Worm (Caenorhabditis elegans) whole organism, L3 larva: ENCODE results near the gene sym-4.

ENCODE experiments used
- elt-3 ChIP-seq, 3 experiments: fragments of 150-350 bp in 1 of 3; sonication (generic microtip) in 2 of 3; optimal IDR thresholded peaks; 2 replicates in 2 of 3; 4 replicates in 1 of 3; lab custom pipeline; 2014 to 2017; ENCODE audit warnings: missing biosample characterization in 3 of 3, missing genetic modification characterization in 3 of 3
- lin-15B ChIP-seq: fragments of 150-350 bp; optimal IDR thresholded peaks from 2 replicates; lab custom pipeline; 2014; ENCODE audit warnings: missing biosample characterization, missing genetic modification characterization
- nhr-237 ChIP-seq: fragments of 150-350 bp; optimal IDR thresholded peaks from 2 replicates; lab custom pipeline; 2014; ENCODE audit warnings: missing biosample characterization, missing genetic modification characterization
- nhr-76 ChIP-seq: fragments of 150-350 bp; sonication (generic microtip); optimal IDR thresholded peaks from 5 replicates; lab custom pipeline; 2014; ENCODE audit warnings: missing biosample characterization, missing genetic modification characterization
- skn-1 ChIP-seq: fragments of 150-350 bp; optimal IDR thresholded peaks from 2 replicates; lab custom pipeline; 2014; ENCODE audit warnings: missing biosample characterization, missing genetic modification characterization
- snpc-4 ChIP-seq: fragments of 150-350 bp; optimal IDR thresholded peaks from 2 replicates; lab custom pipeline; 2014; ENCODE audit warnings: missing biosample characterization, missing genetic modification characterization

DNA sequence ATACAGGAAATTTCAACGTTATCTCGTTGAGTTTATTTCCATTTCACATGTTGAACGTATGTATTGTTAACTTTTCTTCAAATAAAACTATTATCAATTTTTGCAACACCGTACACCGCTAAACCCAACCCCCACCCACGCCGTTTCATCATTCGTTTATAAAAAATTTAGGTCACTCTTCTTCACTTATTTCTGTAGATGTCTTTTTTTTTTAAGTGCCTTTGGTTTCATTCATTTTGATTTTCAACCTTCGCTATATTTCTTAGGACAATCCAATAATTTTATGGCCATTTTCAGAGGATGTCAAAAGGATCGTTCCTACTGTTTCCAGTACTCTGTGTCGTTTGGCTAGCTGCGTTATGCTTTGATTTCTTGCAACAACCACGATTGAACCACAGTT is 10.7 kb upstream of the sym-4 start, which contains the start of gene C37E2.3:
- no peak for TF ChIP-seq snpc-4 (tag; lab: Kevin White, UChicago)
- TF ChIP-seq skn-1 (tag; lab: Kevin White, UChicago), result no peak
- TF ChIP-seq nhr-237, result no peak
- TF ChIP-seq nhr-76 (tag; lab: Kevin White, UChicago), result no peak
- TF ChIP-seq elt-3 (tag; optimal IDR thresholded peaks at IDR 0.05; lab: Kevin White, UChicago), result no peak
- TF ChIP-seq lin-15B (tag; lab: Kevin White, UChicago), result no peak
